Worm (Caenorhabditis elegans) whole organism, young adult: ENCODE results near the gene clec-254.

Source experiments
- F37B4.10 ChIP-seq: fragments of 200-800 bp; sonication (Bioruptor generic); IDR thresholded peaks from 2 replicates; pipeline ENCODE4 v1.3.6; 2022; ENCODE audit warnings: missing genetic modification characterization, missing compliant biosample characterization
- bed-2 ChIP-seq: fragments of 200-800 bp; sonication (Bioruptor generic); IDR thresholded peaks from 2 replicates; pipeline ENCODE4 v1.3.6; 2022; ENCODE audit warnings: missing genetic modification reagents, missing genetic modification characterization, missing compliant biosample characterization
- hmg-20 ChIP-seq: fragments of 200-800 bp; sonication (Bioruptor generic); IDR thresholded peaks from 2 replicates; pipeline ENCODE4 v1.3.6; 2022; ENCODE audit warnings: missing genetic modification reagents, missing genetic modification characterization, missing compliant biosample characterization

- no peak for TF ChIP-seq bed-2
- TF ChIP-seq hmg-20 (GFP tag; lab: Robert Waterston, UW), result no peak
- TF ChIP-seq F37B4.10, result no peak
Measured at ce11 chrV:18708015-18708414, 46.2 kb downstream of the clec-254 start.
